Worm (Caenorhabditis elegans): ENCODE results near the gene attf-5.

DNA sequence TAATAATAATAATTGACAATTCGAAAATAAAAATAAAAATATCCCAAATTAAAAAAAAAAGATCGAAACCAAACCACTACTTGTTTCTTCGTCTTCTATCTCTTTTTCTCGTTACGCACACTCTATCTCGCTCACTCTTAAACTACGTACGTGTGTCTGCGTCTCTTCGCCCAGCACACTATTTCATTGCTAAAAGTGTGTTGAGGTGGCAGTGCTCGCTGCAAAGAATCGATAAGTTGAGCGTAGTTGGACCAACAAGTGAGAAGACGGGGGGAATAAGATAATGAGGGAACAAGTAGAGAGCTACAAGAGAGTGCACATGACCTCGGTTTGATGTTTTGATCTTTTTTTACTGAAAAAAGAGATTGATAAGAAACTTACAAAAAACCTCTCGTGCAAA is 37.8 kb downstream of the attf-5 start:
- TF ChIP-seq blmp-1 (tag; optimal IDR thresholded peaks at IDR 0.05) (no peak), mls-2 (tag; optimal IDR thresholded peaks at IDR 0.05) (no peak), lin-13 (tag; optimal IDR thresholded peaks at IDR 0.05) (no peak), nhr-237 (tag; optimal IDR thresholded peaks at IDR 0.05) (no peak), lsy-2 (tag; optimal IDR thresholded peaks at IDR 0.05) (no peak), ztf-11 (tag; optimal IDR thresholded peaks at IDR 0.05) (no peak), bed-3 (GFP tag; optimal IDR thresholded peaks at IDR 0.05) (no peak), nhr-28 (tag; optimal IDR thresholded peaks at IDR 0.05) (no peak), snpc-4 (tag; optimal IDR thresholded peaks at IDR 0.05) (no peak), pha-4 (tag; optimal IDR thresholded peaks at IDR 0.05) (no peak), unc-39 (tag; optimal IDR thresholded peaks at IDR 0.05) (no peak), nhr-76 (tag; optimal IDR thresholded peaks at IDR 0.05) (no peak)
